Fruit fly (Drosophila melanogaster) whole organism, pupa: ENCODE measurements around the gene CG44477.

Experiments
- CG12605 ChIP-seq: fragments of 200-800 bp; sonication (Bioruptor generic); IDR thresholded peaks from 2 replicates; pipeline ENCODE4 v1.3.6; 2022; ENCODE audit warnings: missing biosample characterization, missing genetic modification characterization
- CG14655 ChIP-seq: fragments of 200-800 bp; sonication (Bioruptor generic); optimal IDR thresholded peaks from 3 replicates; lab custom pipeline; 2017; ENCODE audit warnings: mild to moderate bottlenecking, missing biosample characterization, missing genetic modification reagents, missing genetic modification characterization
- CG32121 ChIP-seq: fragments of 200-800 bp; sonication (Bioruptor generic); IDR thresholded peaks from 2 replicates; pipeline ENCODE4 v1.3.6; 2022; ENCODE audit warnings: missing biosample characterization, missing genetic modification characterization
- D1 ChIP-seq: fragments of 200-800 bp; sonication (Bioruptor generic); optimal IDR thresholded peaks from 2 replicates; lab custom pipeline; 2018; ENCODE audit warnings: missing biosample characterization, mild to moderate bottlenecking, missing genetic modification characterization, moderate library complexity
- Ets98B ChIP-seq: fragments of 200-800 bp; sonication (Bioruptor generic); IDR thresholded peaks from 2 replicates; pipeline ENCODE4 v1.3.6; 2022; ENCODE audit warnings: missing biosample characterization, missing genetic modification characterization
- Pif1A ChIP-seq: fragments of 200-800 bp; sonication (Bioruptor generic); optimal IDR thresholded peaks from 3 replicates; lab custom pipeline; 2016; ENCODE audit warnings: missing biosample characterization, missing genetic modification characterization

dm6 chr2L:11628292-11628691, 34.8 kb upstream of the CG44477 start:
- no peak for TF ChIP-seq CG14655 (GFP tag; lab: Kevin White, UChicago)
- TF ChIP-seq CG32121, result no peak
- no peak for TF ChIP-seq Ets98B (GFP tag; lab: Robert Waterston, UW)
- TF ChIP-seq CG12605 (GFP tag; lab: Robert Waterston, UW), result no peak
- TF ChIP-seq Pif1A, result no peak
- no peak for TF ChIP-seq D1
